Fruit fly (Drosophila melanogaster): ENCODE measurements around the gene obst-E.
A peak's percentile ranks its signal among the peaks of the same experiment; 100 is the strongest.

obst-E gene

dm6 chr2L:5799435-5800387 lies 33.8 kb upstream of the obst-E start, which contains the start of gene CG9171 (continued):
- TF ChIP-seq ab (GFP tag; optimal IDR thresholded peaks at IDR 0.05) (no peak), Blimp-1 (GFP tag; optimal IDR thresholded peaks at IDR 0.05) (no peak), jumu (GFP tag; optimal IDR thresholded peaks at IDR 0.05) (no peak), caup (GFP tag; optimal IDR thresholded peaks at IDR 0.05; ENCODE audit: severe bottlenecking) (peak; percentile 13), Trl (optimal IDR thresholded peaks at IDR 0.05) (peak; percentile 79 to 85), Trl (GFP tag; optimal IDR thresholded peaks at IDR 0.05) (peak; percentile 54), Six4 (GFP tag; optimal IDR thresholded peaks at IDR 0.05) (no peak), Asciz (GFP tag; optimal IDR thresholded peaks at IDR 0.05) (no peak), trem (tag; optimal IDR thresholded peaks at IDR 0.05) (peak; percentile 71), CG9727 (GFP tag; optimal IDR thresholded peaks at IDR 0.05) (peak; percentile 9), nau (GFP tag; optimal IDR thresholded peaks at IDR 0.05) (peak; percentile 6), Hand (GFP tag; optimal IDR thresholded peaks at IDR 0.05) (no peak), eyg (GFP tag; optimal IDR thresholded peaks at IDR 0.05) (no peak), CG10147 (GFP tag; optimal IDR thresholded peaks at IDR 0.05) (peak; percentile 9), stwl (tag; optimal IDR thresholded peaks at IDR 0.05) (peak; percentile 70), Atf6 (GFP tag; IDR thresholded peaks at IDR 0.05) (no peak), CG31388 (GFP tag; optimal IDR thresholded peaks at IDR 0.05) (no peak), H15 (GFP tag; IDR thresholded peaks at IDR 0.05) (no peak), CG30403 (GFP tag; optimal IDR thresholded peaks at IDR 0.05) (peak; percentile 24), Oli (tag; optimal IDR thresholded peaks at IDR 0.05) (no peak), CG11456 (GFP tag; IDR thresholded peaks at IDR 0.05) (peak; percentile 49; the same call in 1 of the 3 replicates)

dm6 chr2L:5798629-5799028 lies 32.7 kb upstream of the obst-E start:
- TF ChIP-seq Mes4 (GFP tag; optimal IDR thresholded peaks at IDR 0.05) (no peak), phol (tag; optimal IDR thresholded peaks at IDR 0.05) (no peak), sug (tag; optimal IDR thresholded peaks at IDR 0.05) (no peak), sd (tag; optimal IDR thresholded peaks at IDR 0.05) (peak; percentile 96), CG10959 (GFP tag; IDR thresholded peaks at IDR 0.05) (no peak), CG1603 (tag; optimal IDR thresholded peaks at IDR 0.05) (no peak), Fer1 (GFP tag; optimal IDR thresholded peaks at IDR 0.05) (no peak), CG17385 (GFP tag; optimal IDR thresholded peaks at IDR 0.05) (no peak), Sox100B (GFP tag; optimal IDR thresholded peaks at IDR 0.05) (no peak), ATbp (GFP tag; optimal IDR thresholded peaks at IDR 0.05) (no peak), org-1 (GFP tag; optimal IDR thresholded peaks at IDR 0.05) (no peak), CG12071 (GFP tag; optimal IDR thresholded peaks at IDR 0.05) (no peak), exex (tag; optimal IDR thresholded peaks at IDR 0.05) (peak; percentile 88)

- peak; percentile 33 for TF ChIP-seq Hand (GFP tag; optimal IDR thresholded peaks at IDR 0.05)
- no peak for TF ChIP-seq Trl (optimal IDR thresholded peaks at IDR 0.05)
- peak; percentile 5 for TF ChIP-seq Trl (GFP tag; optimal IDR thresholded peaks at IDR 0.05)
- no peak for TF ChIP-seq CG8290 (GFP tag; optimal IDR thresholded peaks at IDR 0.05)
- peak in 1 of 2 experiments; percentile 93 for TF ChIP-seq CG8290 (tag; optimal IDR thresholded peaks at IDR 0.05)
- TF ChIP-seq CG17612 (GFP tag; IDR thresholded peaks at IDR 0.05): no peak
- peak; percentile 82 for TF ChIP-seq caup (GFP tag; optimal IDR thresholded peaks at IDR 0.05; ENCODE audit: severe bottlenecking)
- TF ChIP-seq CG18476 (GFP tag; optimal IDR thresholded peaks at IDR 0.05): peak; percentile 21
- 0 out of 3 replicates have a peak, but pooled peaks have one; percentile 60 for TF ChIP-seq C15 (GFP tag; IDR thresholded peaks at IDR 0.05)
- peak; percentile 75 for TF ChIP-seq CG2678 (tag; optimal IDR thresholded peaks at IDR 0.05)
- peak; percentile 53 for TF ChIP-seq Blimp-1 (GFP tag; optimal IDR thresholded peaks at IDR 0.05)
- peak; percentile 37 for TF ChIP-seq CrebB (tag; optimal IDR thresholded peaks at IDR 0.05)
- peak; percentile 5 for TF ChIP-seq ATbp (GFP tag; optimal IDR thresholded peaks at IDR 0.05)
- TF ChIP-seq CG7839 (tag; optimal IDR thresholded peaks at IDR 0.05): peak; percentile 57
- peak; percentile 48 for TF ChIP-seq Sox102F (GFP tag; optimal IDR thresholded peaks at IDR 0.05)
- TF ChIP-seq dmrt11E (tag; optimal IDR thresholded peaks at IDR 0.05): peak; percentile 13
- peak; percentile 51 for TF ChIP-seq mirr (GFP tag; optimal IDR thresholded peaks at IDR 0.05)
- TF ChIP-seq seq (GFP tag; IDR thresholded peaks at IDR 0.05): peak; percentile 68
- TF ChIP-seq Adf1 (GFP tag; IDR thresholded peaks at IDR 0.05): 0 out of 2 replicates have a peak, but pooled peaks have one; percentile 34
Observed at dm6 chr2L:5797977-5798376, 32.0 kb upstream of the obst-E start.

All from whole organism, embryonic.